Fruit fly (Drosophila melanogaster) whole organism, wandering third instar larva: Measurements from ENCODE around the gene UGP.

ENCODE experiments used
- Abd-B ChIP-seq: fragments of >200 bp; optimal IDR thresholded peaks from 2 replicates; lab custom pipeline; 2017; ENCODE audit warnings: missing biosample characterization, missing genetic modification characterization
- CG32264 ChIP-seq: fragments of 200-800 bp; sonication (Bioruptor generic); optimal IDR thresholded peaks from 2 replicates; lab custom pipeline; 2016; ENCODE audit warnings: missing biosample characterization, missing genetic modification characterization
- CG9705 ChIP-seq: fragments of 200-800 bp; sonication (Bioruptor generic); optimal IDR thresholded peaks from 2 replicates; lab custom pipeline; 2018; ENCODE audit warnings: missing biosample characterization, mild to moderate bottlenecking, missing genetic modification characterization
- CrebA ChIP-seq: fragments of 200-800 bp; sonication (Bioruptor generic); optimal IDR thresholded peaks from 2 replicates; lab custom pipeline; 2016; ENCODE audit warnings: missing biosample characterization, mild to moderate bottlenecking, missing genetic modification characterization, borderline replicate concordance
- Dfd ChIP-seq: fragments of >200 bp; optimal IDR thresholded peaks from 2 replicates; lab custom pipeline; 2017; ENCODE audit warnings: missing biosample characterization, missing genetic modification characterization
- Dif ChIP-seq: fragments of 200-275, 200-300 bp; sonication (Bioruptor generic); optimal IDR thresholded peaks from 2 replicates; lab custom pipeline; 2018; ENCODE audit warnings: missing biosample characterization, missing genetic modification characterization; ENCODE audit not compliant: partially characterized antibody
- GATAd ChIP-seq: sonication (Bioruptor generic); optimal IDR thresholded peaks from 2 replicates; lab custom pipeline; 2016; ENCODE audit warnings: missing biosample characterization, missing genetic modification characterization
- HLH106 ChIP-seq: fragments of 200-800 bp; optimal IDR thresholded peaks from 3 replicates; lab custom pipeline; 2019; ENCODE audit warnings: missing biosample characterization, mild to moderate bottlenecking, missing genetic modification characterization, moderate library complexity
- Hnf4 ChIP-seq: fragments of 200-800 bp; sonication (Bioruptor generic); optimal IDR thresholded peaks from 2 replicates; lab custom pipeline; 2016; ENCODE audit warnings: missing biosample characterization, mild to moderate bottlenecking, missing genetic modification characterization
- Hr78 ChIP-seq: fragments of >200 bp; optimal IDR thresholded peaks from 2 replicates; lab custom pipeline; 2017; ENCODE audit warnings: missing biosample characterization, missing genetic modification characterization
- Hr83 ChIP-seq: fragments of 200-300 bp; sonication (Bioruptor generic); optimal IDR thresholded peaks from 2 replicates; lab custom pipeline; 2016; ENCODE audit warnings: missing biosample characterization, mild to moderate bottlenecking, missing genetic modification characterization, moderate library complexity; ENCODE audit not compliant: poor library complexity, severe bottlenecking
- Jra ChIP-seq: sonication (Bioruptor generic); optimal IDR thresholded peaks from 2 replicates; lab custom pipeline; 2016; ENCODE audit warnings: missing biosample characterization, missing genetic modification characterization
- Mio ChIP-seq: sonication (Bioruptor generic); optimal IDR thresholded peaks from 2 replicates; lab custom pipeline; 2016; ENCODE audit warnings: missing biosample characterization, missing genetic modification characterization
- Myc ChIP-seq: fragments of >200 bp; optimal IDR thresholded peaks from 2 replicates; lab custom pipeline; 2017
- N ChIP-seq: fragments of >200 bp; optimal IDR thresholded peaks from 2 replicates; lab custom pipeline; 2018; ENCODE audit warnings: missing biosample characterization, missing external identifiers, missing genetic modification characterization
- OdsH ChIP-seq: fragments of 200-800 bp; sonication (Bioruptor generic); optimal IDR thresholded peaks from 2 replicates; lab custom pipeline; 2016; ENCODE audit warnings: missing biosample characterization, mild to moderate bottlenecking, missing genetic modification characterization
- Rel ChIP-seq, 2 experiments: fragments of 200-800 bp; sonication (Bioruptor generic) in 1 of 2; optimal IDR thresholded peaks; 2 replicates in 1 of 2; 3 replicates in 1 of 2; lab custom pipeline; 2016 to 2019; ENCODE audit warnings: mild to moderate bottlenecking in 2 of 2, missing biosample characterization in 2 of 2, missing genetic modification characterization in 2 of 2, moderate library complexity in 1 of 2
- Sp1 ChIP-seq: fragments of 200-800 bp; sonication (Bioruptor generic); optimal IDR thresholded peaks from 3 replicates; lab custom pipeline; 2019; ENCODE audit warnings: missing biosample characterization, mild to moderate bottlenecking, missing genetic modification characterization, moderate library complexity
- Vsx2 ChIP-seq: fragments of 200-300, 225-300 bp; sonication (Bioruptor generic); optimal IDR thresholded peaks from 2 replicates; lab custom pipeline; 2018; ENCODE audit warnings: missing biosample characterization, missing genetic modification characterization; ENCODE audit not compliant: partially characterized antibody
- br ChIP-seq: fragments of 200-800 bp; sonication (Bioruptor generic); optimal IDR thresholded peaks from 2 replicates; lab custom pipeline; 2016; ENCODE audit warnings: missing biosample characterization, missing genetic modification characterization
- brk ChIP-seq: fragments of 200-800 bp; sonication (Bioruptor generic); optimal IDR thresholded peaks from 2 replicates; lab custom pipeline; 2016; ENCODE audit warnings: missing biosample characterization, mild to moderate bottlenecking, missing genetic modification characterization
- dl ChIP-seq, 2 experiments: fragments of 175-275, 200-275 bp in 1 of 2; fragments of 200-275 bp in 1 of 2; sonication (Bioruptor generic); optimal IDR thresholded peaks; lab custom pipeline; 2018; ENCODE audit warnings: mild to moderate bottlenecking in 2 of 2, missing biosample characterization in 2 of 2, missing genetic modification characterization in 2 of 2, moderate library complexity in 2 of 2; ENCODE audit not compliant: partially characterized antibody in 2 of 2, insufficient read depth in 1 of 2
- dmrt93B ChIP-seq: fragments of 200-800 bp; sonication (Bioruptor generic); optimal IDR thresholded peaks from 2 replicates; lab custom pipeline; 2018; ENCODE audit warnings: missing biosample characterization, mild to moderate bottlenecking, missing genetic modification characterization
- dsf ChIP-seq: sonication (Bioruptor generic); optimal IDR thresholded peaks from 2 replicates; lab custom pipeline; 2016; ENCODE audit warnings: missing biosample characterization, missing genetic modification characterization, borderline replicate concordance
- ey ChIP-seq: fragments of 200-800 bp; sonication (Bioruptor generic); optimal IDR thresholded peaks from 2 replicates; lab custom pipeline; 2016; ENCODE audit warnings: missing biosample characterization, missing genetic modification characterization
- foxo ChIP-seq, 2 experiments: fragments of 200-800 bp; sonication (Bioruptor generic); optimal IDR thresholded peaks; 2 replicates in 1 of 2; 3 replicates in 1 of 2; lab custom pipeline; 2016 to 2017; ENCODE audit warnings: missing biosample characterization in 2 of 2, missing genetic modification characterization in 2 of 2
- fru ChIP-seq: fragments of 200-800 bp; sonication (Bioruptor generic); optimal IDR thresholded peaks from 3 replicates; lab custom pipeline; 2016; ENCODE audit warnings: missing biosample characterization, mild to moderate bottlenecking, missing genetic modification characterization
- h ChIP-seq: fragments of 200-800 bp; sonication (Bioruptor generic); optimal IDR thresholded peaks from 3 replicates; lab custom pipeline; 2016; ENCODE audit warnings: missing biosample characterization, mild to moderate bottlenecking, missing genetic modification characterization
- jim ChIP-seq: fragments of 175-275, 200-325 bp; sonication (Bioruptor generic); optimal IDR thresholded peaks from 2 replicates; lab custom pipeline; 2016; ENCODE audit warnings: missing biosample characterization, mild to moderate bottlenecking, missing genetic modification characterization
- lola ChIP-seq: fragments of >200 bp; optimal IDR thresholded peaks from 2 replicates; lab custom pipeline; 2017; ENCODE audit warnings: missing biosample characterization, missing genetic modification characterization
- pan ChIP-seq: fragments of >200 bp; optimal IDR thresholded peaks from 2 replicates; lab custom pipeline; 2017
- psq ChIP-seq: fragments of 200-800 bp; sonication (Bioruptor generic); optimal IDR thresholded peaks from 3 replicates; lab custom pipeline; 2017; ENCODE audit warnings: missing biosample characterization, mild to moderate bottlenecking, missing genetic modification characterization, moderate library complexity
- rgr ChIP-seq: fragments of 200-800 bp; sonication (Bioruptor generic); optimal IDR thresholded peaks from 3 replicates; lab custom pipeline; 2016; ENCODE audit warnings: missing biosample characterization, mild to moderate bottlenecking, missing genetic modification characterization
- sage ChIP-seq: fragments of 200-800 bp; sonication (Bioruptor generic); optimal IDR thresholded peaks from 2 replicates; lab custom pipeline; 2016; ENCODE audit warnings: missing biosample characterization, mild to moderate bottlenecking, missing genetic modification characterization
- sv ChIP-seq: fragments of 200-800 bp; sonication (Bioruptor generic); optimal IDR thresholded peaks from 3 replicates; lab custom pipeline; 2016; ENCODE audit warnings: missing biosample characterization, missing genetic modification characterization
- tai ChIP-seq: sonication (Bioruptor generic); optimal IDR thresholded peaks from 2 replicates; lab custom pipeline; 2016; ENCODE audit warnings: missing biosample characterization, missing genetic modification characterization
- usp ChIP-seq: fragments of >200 bp; optimal IDR thresholded peaks from 2 replicates; lab custom pipeline; 2017; ENCODE audit warnings: missing biosample characterization, missing genetic modification characterization
- woc ChIP-seq: sonication (Bioruptor generic); optimal IDR thresholded peaks from 2 replicates; lab custom pipeline; 2016; ENCODE audit warnings: missing biosample characterization, mild to moderate bottlenecking, missing genetic modification characterization

UGP gene

dm6 chr3L:9400697-9401353, 42.1 kb upstream of the UGP start:
- TF ChIP-seq foxo (GFP tag; optimal IDR thresholded peaks at IDR 0.05; lab: Kevin White, UChicago), result no peak
- no peak for TF ChIP-seq Dfd
- no peak for TF ChIP-seq Abd-B (GFP tag; lab: Kevin White, UChicago)
- no peak for TF ChIP-seq Vsx2 (GFP tag; lab: Kevin White, UChicago)
- no peak for TF ChIP-seq Sp1 (GFP tag; lab: Kevin White, UChicago)
- no peak for TF ChIP-seq fru (GFP tag; lab: Kevin White, UChicago)
- TF ChIP-seq, all 38 proteins: peak for 0

dm6 chr3L:9399855-9400254, 41.1 kb upstream of the UGP start:
- TF ChIP-seq Myc (lab: Kevin White, UChicago) (no peak), Hr83 (GFP tag; lab: Kevin White, UChicago) (no peak), Dfd (no peak), dsf (GFP tag; lab: Kevin White, UChicago) (no peak), fru (GFP tag; lab: Kevin White, UChicago) (no peak), OdsH (GFP tag; lab: Kevin White, UChicago) (no peak), ey (GFP tag; lab: Kevin White, UChicago) (no peak), CG32264 (GFP tag; lab: Kevin White, UChicago) (no peak), lola (no peak), N (GFP tag; lab: Kevin White, UChicago) (no peak), dl (GFP tag; optimal IDR thresholded peaks at IDR 0.05; lab: Kevin White, UChicago; ENCODE audit: insufficient read depth in 1 of 2, partially characterized antibody in 2 of 2) (no peak)
- TF ChIP-seq, all 38 proteins: peak for 0

dm6 chr3L:9399013-9399750, 40.4 kb upstream of the UGP start, which contains the start of gene CG4080:
TSS of gene CG4080 (minus strand) at chr3L:9399227.
- TF ChIP-seq sv (GFP tag; lab: Kevin White, UChicago) (peak; percentile 24), Vsx2 (GFP tag; lab: Kevin White, UChicago) (no peak), foxo (GFP tag; optimal IDR thresholded peaks at IDR 0.05; lab: Kevin White, UChicago) (no peak), OdsH (GFP tag; lab: Kevin White, UChicago) (peak; percentile 15), h (peak; percentile 36), sage (GFP tag; lab: Kevin White, UChicago) (no peak), brk (peak; percentile 34), ey (GFP tag; lab: Kevin White, UChicago) (no peak), usp (no peak), psq (GFP tag; lab: Kevin White, UChicago) (peak; percentile 15), CrebA (GFP tag; lab: Kevin White, UChicago) (no peak), Rel (GFP tag; optimal IDR thresholded peaks at IDR 0.05; lab: Kevin White, UChicago) (no peak), Rel (tag; optimal IDR thresholded peaks at IDR 0.05; lab: Kevin White, UChicago) (peak; percentile 23), CG32264 (GFP tag; lab: Kevin White, UChicago) (peak; percentile 23), br (GFP tag; lab: Kevin White, UChicago) (peak; percentile 15), Sp1 (GFP tag; lab: Kevin White, UChicago) (peak; percentile 50), Hnf4 (GFP tag; lab: Kevin White, UChicago) (peak; percentile 76), tai (GFP tag; lab: Kevin White, UChicago) (peak; percentile 52), Dif (no peak), pan (lab: Kevin White, UChicago) (no peak), rgr (peak; percentile 40), Abd-B (GFP tag; lab: Kevin White, UChicago) (no peak), dmrt93B (GFP tag; lab: Kevin White, UChicago) (no peak), GATAd (GFP tag; lab: Kevin White, UChicago) (no peak), CG9705 (GFP tag; lab: Kevin White, UChicago) (no peak), fru (GFP tag; lab: Kevin White, UChicago) (peak; percentile 33), Hr78 (GFP tag; lab: Kevin White, UChicago) (no peak), dsf (GFP tag; lab: Kevin White, UChicago) (peak; percentile 2), HLH106 (tag; lab: Kevin White, UChicago) (no peak), woc (GFP tag; lab: Kevin White, UChicago) (peak; percentile 1), jim (GFP tag; lab: Kevin White, UChicago) (no peak), dl (GFP tag; optimal IDR thresholded peaks at IDR 0.05; lab: Kevin White, UChicago; ENCODE audit: insufficient read depth in 1 of 2, partially characterized antibody in 2 of 2) (no peak), Myc (lab: Kevin White, UChicago) (no peak), Jra (GFP tag; lab: Kevin White, UChicago) (no peak), lola (no peak), Mio (no peak), Hr83 (GFP tag; lab: Kevin White, UChicago) (peak; percentile 25), Dfd (no peak), N (GFP tag; lab: Kevin White, UChicago) (no peak)
